Fruit fly (Drosophila melanogaster) whole organism, embryonic: Measurements from ENCODE around the gene qtc.

Experiments used
- ATbp ChIP-seq: fragments of 200-800 bp; sonication (Bioruptor generic); optimal IDR thresholded peaks from 2 replicates; lab custom pipeline; 2017; ENCODE audit warnings: missing biosample characterization, mild to moderate bottlenecking, missing genetic modification characterization, missing genetic modification reagents
- CG10321 ChIP-seq: fragments of 200-800 bp; sonication (Bioruptor generic); IDR thresholded peaks from 2 replicates; pipeline ENCODE4 v1.3.6; 2022; ENCODE audit warnings: missing biosample characterization, missing genetic modification characterization
- CG10543 ChIP-seq: fragments of 200-800 bp; sonication (Bioruptor generic); optimal IDR thresholded peaks from 3 replicates; lab custom pipeline; 2017; ENCODE audit warnings: missing biosample characterization, mild to moderate bottlenecking, missing genetic modification characterization, moderate library complexity
- CG12071 ChIP-seq: fragments of 200-800 bp; sonication (Bioruptor generic); optimal IDR thresholded peaks from 3 replicates; lab custom pipeline; 2018; ENCODE audit warnings: missing biosample characterization, mild to moderate bottlenecking, missing genetic modification characterization
- CG13424 ChIP-seq: fragments of 200-800 bp; sonication (Bioruptor generic); optimal IDR thresholded peaks from 2 replicates; lab custom pipeline; 2019; ENCODE audit warnings: missing biosample characterization, mild to moderate bottlenecking, missing genetic modification characterization, moderate library complexity
- CG14050 ChIP-seq: fragments of 200-800 bp; sonication (Bioruptor generic); IDR thresholded peaks from 3 replicates; pipeline ENCODE4 v1.3.6; 2022; ENCODE audit warnings: missing biosample characterization, missing genetic modification characterization
- CG14667 ChIP-seq: fragments of 200-800 bp; sonication (Bioruptor generic); IDR thresholded peaks from 2 replicates; pipeline ENCODE4 v1.3.6; 2022; ENCODE audit warnings: missing biosample characterization, missing genetic modification characterization
- CG15514 ChIP-seq: fragments of 200-800 bp; sonication (Bioruptor generic); optimal IDR thresholded peaks from 3 replicates; lab custom pipeline; 2017; ENCODE audit warnings: missing biosample characterization, missing genetic modification characterization, mild to moderate bottlenecking, moderate library complexity, missing genetic modification reagents
- CG15601 ChIP-seq: fragments of 200-800 bp; sonication (Bioruptor generic); optimal IDR thresholded peaks from 3 replicates; lab custom pipeline; 2019; ENCODE audit warnings: missing biosample characterization, mild to moderate bottlenecking, missing genetic modification characterization, moderate library complexity
- CG16779 ChIP-seq: fragments of 200-800 bp; sonication (Bioruptor generic); IDR thresholded peaks from 2 replicates; pipeline ENCODE4 v1.3.6; 2022; ENCODE audit warnings: missing biosample characterization, missing genetic modification characterization
- CG16815 ChIP-seq: fragments of 200-800 bp; sonication (Bioruptor generic); optimal IDR thresholded peaks from 3 replicates; lab custom pipeline; 2017; ENCODE audit warnings: missing biosample characterization, mild to moderate bottlenecking, missing genetic modification characterization
- CG17361 ChIP-seq: fragments of 200-800 bp; sonication (Bioruptor generic); IDR thresholded peaks from 3 replicates; pipeline ENCODE4 v1.3.6; 2022; ENCODE audit warnings: missing biosample characterization, missing genetic modification characterization
- CG17385 ChIP-seq: fragments of 200-800 bp; sonication (Bioruptor generic); optimal IDR thresholded peaks from 3 replicates; lab custom pipeline; 2018; ENCODE audit warnings: missing biosample characterization, mild to moderate bottlenecking, missing genetic modification characterization
- CG2875 ChIP-seq: fragments of 200-800 bp; sonication (Bioruptor generic); optimal IDR thresholded peaks from 2 replicates; lab custom pipeline; 2017; ENCODE audit warnings: missing biosample characterization, mild to moderate bottlenecking, missing genetic modification characterization, missing genetic modification reagents
- CG32772 ChIP-seq: fragments of 200-800 bp; sonication (Bioruptor generic); IDR thresholded peaks from 2 replicates; pipeline ENCODE4 v1.3.6; 2022; ENCODE audit warnings: missing biosample characterization, missing genetic modification characterization
- CG34224 ChIP-seq: fragments of 200-800 bp; sonication (Bioruptor generic); IDR thresholded peaks from 3 replicates; pipeline ENCODE4 v1.3.6; 2022; ENCODE audit warnings: missing biosample characterization, missing genetic modification characterization; ENCODE audit not compliant: partially characterized antibody
- CG4820 ChIP-seq: fragments of 200-800 bp; sonication (Bioruptor generic); optimal IDR thresholded peaks from 3 replicates; lab custom pipeline; 2016; ENCODE audit warnings: missing biosample characterization, missing genetic modification characterization
- CG5180 ChIP-seq: fragments of 200-800 bp; sonication (Bioruptor generic); optimal IDR thresholded peaks from 3 replicates; lab custom pipeline; 2017; ENCODE audit warnings: missing biosample characterization, missing genetic modification characterization, mild to moderate bottlenecking, moderate library complexity, missing genetic modification reagents
- CG6175 ChIP-seq: fragments of 200-800 bp; sonication (Bioruptor generic); IDR thresholded peaks from 3 replicates; pipeline ENCODE4 v1.3.6; 2022; ENCODE audit warnings: missing biosample characterization, missing genetic modification characterization
- CG7271 ChIP-seq: fragments of 200-800 bp; sonication (Bioruptor generic); optimal IDR thresholded peaks from 2 replicates; lab custom pipeline; 2018; ENCODE audit warnings: missing biosample characterization, mild to moderate bottlenecking, missing genetic modification characterization, moderate library complexity
- CG7372 ChIP-seq: fragments of 200-800 bp; sonication (Bioruptor generic); IDR thresholded peaks from 2 replicates; pipeline ENCODE4 v1.3.6; 2022; ENCODE audit warnings: missing biosample characterization, missing genetic modification characterization
- CG7786 ChIP-seq: fragments of 200-800 bp; sonication (Bioruptor generic); optimal IDR thresholded peaks from 2 replicates; lab custom pipeline; 2016; ENCODE audit warnings: missing biosample characterization, missing genetic modification characterization
- CG8290 ChIP-seq, 3 experiments: fragments of 200-800 bp; sonication (Bioruptor generic); optimal IDR thresholded peaks; 2 replicates each; lab custom pipeline; 2016 to 2019; ENCODE audit warnings: missing biosample characterization in 3 of 3, missing genetic modification characterization in 3 of 3, mild to moderate bottlenecking in 2 of 3, moderate library complexity in 1 of 3
- CG9437 ChIP-seq: fragments of 200-800 bp; sonication (Bioruptor generic); optimal IDR thresholded peaks from 2 replicates; lab custom pipeline; 2018; ENCODE audit warnings: missing biosample characterization, mild to moderate bottlenecking, missing genetic modification characterization
- CG9932 ChIP-seq: fragments of 200-800 bp; sonication (Bioruptor generic); IDR thresholded peaks from 2 replicates; pipeline ENCODE4 v1.3.6; 2022; ENCODE audit warnings: missing biosample characterization, missing genetic modification characterization
- D19A ChIP-seq: fragments of 200-800 bp; optimal IDR thresholded peaks from 3 replicates; lab custom pipeline; 2019; ENCODE audit warnings: missing biosample characterization, mild to moderate bottlenecking, missing genetic modification characterization, moderate library complexity
- Elba2 ChIP-seq: fragments of 200-800 bp; sonication (Bioruptor generic); optimal IDR thresholded peaks from 3 replicates; lab custom pipeline; 2016; ENCODE audit warnings: missing biosample characterization, missing genetic modification characterization
- Ets65A ChIP-seq: fragments of 200-800 bp; sonication (Bioruptor generic); peaks from one replicate; lab custom pipeline; 2016; ENCODE audit warnings: missing biosample characterization, missing genetic modification characterization
- Fer3 ChIP-seq: fragments of 200-800 bp; sonication (Bioruptor generic); optimal IDR thresholded peaks from 2 replicates; lab custom pipeline; 2018; ENCODE audit warnings: missing biosample characterization, mild to moderate bottlenecking, missing genetic modification characterization, moderate library complexity
- Hr3 ChIP-seq: fragments of 200-800 bp; sonication (Bioruptor generic); optimal IDR thresholded peaks from 3 replicates; lab custom pipeline; 2016; ENCODE audit warnings: missing biosample characterization, missing genetic modification characterization
- Meics ChIP-seq: fragments of 200-800 bp; sonication (Bioruptor generic); optimal IDR thresholded peaks from 2 replicates; lab custom pipeline; 2017; ENCODE audit warnings: missing biosample characterization, mild to moderate bottlenecking, missing genetic modification characterization
- Myb ChIP-seq: fragments of 200-800 bp; sonication (Bioruptor generic); optimal IDR thresholded peaks from 2 replicates; lab custom pipeline; 2016; ENCODE audit warnings: missing biosample characterization, missing genetic modification characterization
- Side ChIP-seq: fragments of 200-800 bp; sonication (Bioruptor generic); optimal IDR thresholded peaks from 2 replicates; lab custom pipeline; 2016; ENCODE audit warnings: missing biosample characterization, missing genetic modification characterization
- Vsx1 ChIP-seq: fragments of 200-800 bp; sonication (Bioruptor generic); optimal IDR thresholded peaks from 2 replicates; lab custom pipeline; 2017; ENCODE audit warnings: missing biosample characterization, mild to moderate bottlenecking, missing genetic modification characterization, missing genetic modification reagents
- bbx ChIP-seq: fragments of 200-800 bp; sonication (Bioruptor generic); IDR thresholded peaks from 2 replicates; pipeline ENCODE4 v1.3.6; 2022; ENCODE audit warnings: missing biosample characterization, missing genetic modification characterization; ENCODE audit not compliant: partially characterized antibody
- disco-r ChIP-seq: fragments of 200-800 bp; sonication (Bioruptor generic); optimal IDR thresholded peaks from 2 replicates; lab custom pipeline; 2016; ENCODE audit warnings: missing biosample characterization, missing genetic modification characterization
- ems ChIP-seq: fragments of 200-800 bp; sonication (Bioruptor generic); optimal IDR thresholded peaks from 3 replicates; lab custom pipeline; 2016; ENCODE audit warnings: missing biosample characterization, missing genetic modification characterization
- fd3F ChIP-seq: fragments of 200-800 bp; sonication (Bioruptor generic); optimal IDR thresholded peaks from 2 replicates; lab custom pipeline; 2018; ENCODE audit warnings: missing biosample characterization, mild to moderate bottlenecking, missing genetic modification characterization, moderate library complexity
- gcm ChIP-seq: fragments of 200-800 bp; sonication (Bioruptor generic); optimal IDR thresholded peaks from 2 replicates; lab custom pipeline; 2019; ENCODE audit warnings: missing biosample characterization, mild to moderate bottlenecking, missing genetic modification characterization, moderate library complexity
- gsb-n ChIP-seq: fragments of 200-800 bp; sonication (Bioruptor generic); optimal IDR thresholded peaks from 3 replicates; lab custom pipeline; 2018; ENCODE audit warnings: missing biosample characterization, mild to moderate bottlenecking, missing genetic modification characterization
- hbn ChIP-seq: fragments of 200-800 bp; sonication (Bioruptor generic); IDR thresholded peaks from 2 replicates; pipeline ENCODE4 v1.3.6; 2022; ENCODE audit warnings: missing biosample characterization, missing genetic modification characterization; ENCODE audit not compliant: partially characterized antibody
- lilli ChIP-seq: fragments of 200-800 bp; sonication (Bioruptor generic); optimal IDR thresholded peaks from 3 replicates; lab custom pipeline; 2016; ENCODE audit warnings: missing biosample characterization, missing genetic modification characterization
- lov ChIP-seq, 2 experiments: fragments of 200-800 bp in 1 of 2; fragments of >200 bp in 1 of 2; sonication (Bioruptor generic) in 1 of 2; IDR thresholded peaks in 1 of 2; optimal IDR thresholded peaks in 1 of 2; 2 replicates in 1 of 2; 3 replicates in 1 of 2; pipeline versions ENCODE4 v1.3.6 to Lab custom; 2017 to 2022; ENCODE audit warnings: missing biosample characterization in 1 of 2, missing genetic modification characterization in 1 of 2
- sens ChIP-seq: fragments of 200-800 bp; sonication (Bioruptor generic); peaks from one replicate; lab custom pipeline; 2016; ENCODE audit warnings: missing biosample characterization, missing genetic modification characterization
- sens-2 ChIP-seq: fragments of 200-800 bp; sonication (Bioruptor generic); IDR thresholded peaks from 2 replicates; pipeline ENCODE4 v1.3.6; 2022; ENCODE audit warnings: missing biosample characterization, missing genetic modification characterization
- twi ChIP-seq: fragments of 200-800 bp; optimal IDR thresholded peaks from 2 replicates; lab custom pipeline; 2019; ENCODE audit warnings: missing biosample characterization, mild to moderate bottlenecking, missing genetic modification characterization, moderate library complexity
- tx ChIP-seq: fragments of 200-800 bp; sonication (Bioruptor generic); optimal IDR thresholded peaks from 2 replicates; lab custom pipeline; 2016; ENCODE audit warnings: missing biosample characterization, missing genetic modification characterization

Gene qtc

dm6 chr2L:5044892-5045619 is 15.6 kb upstream of the qtc start (continued):
- peak; percentile 18 for TF ChIP-seq Myb (GFP tag; lab: Kevin White, UChicago)
- 0 out of 2 replicates have a peak, but pooled peaks have one; percentile 35 for TF ChIP-seq CG10321 (GFP tag; lab: Robert Waterston, UW)
- peak; percentile 1 for TF ChIP-seq CG16815 (GFP tag; lab: Kevin White, UChicago)
- TF ChIP-seq D19A (tag; lab: Kevin White, UChicago), result peak; percentile 75
- TF ChIP-seq sens (GFP tag; lab: Kevin White, UChicago), result peak; percentile 80
- TF ChIP-seq CG17361, result peak; percentile 86
- no peak for TF ChIP-seq lov (optimal IDR thresholded peaks at IDR 0.05; lab: Kevin White, UChicago)
- TF ChIP-seq lov (GFP tag; IDR thresholded peaks at IDR 0.05; lab: Robert Waterston, UW), result no peak
- peak; percentile 26 for TF ChIP-seq CG7786 (GFP tag; lab: Kevin White, UChicago)
- TF ChIP-seq CG8290 (GFP tag; optimal IDR thresholded peaks at IDR 0.05; lab: Kevin White, UChicago), result no peak
- peak in 1 of 2 experiments; percentile 64 for TF ChIP-seq CG8290 (tag; optimal IDR thresholded peaks at IDR 0.05; lab: Kevin White, UChicago)
- no peak for TF ChIP-seq CG7372 (GFP tag; lab: Robert Waterston, UW)
- peak; percentile 52 for TF ChIP-seq ems
- TF ChIP-seq CG15514, result peak; percentile 26
- no peak for TF ChIP-seq CG12071 (GFP tag; lab: Kevin White, UChicago)
- peak; percentile 41 for TF ChIP-seq Hr3 (GFP tag; lab: Kevin White, UChicago)
- TF ChIP-seq bbx (GFP tag; lab: Robert Waterston, UW), result peak; percentile 46
- no peak for TF ChIP-seq tx (GFP tag; lab: Kevin White, UChicago)
- no peak for TF ChIP-seq CG6175 (GFP tag; lab: Robert Waterston, UW)
- peak; percentile 68 for TF ChIP-seq Meics (GFP tag; lab: Kevin White, UChicago)
- peak; percentile 30 for TF ChIP-seq Vsx1 (GFP tag; lab: Kevin White, UChicago)
- peak; percentile 57 for TF ChIP-seq lilli
- peak; percentile 31; the same call in 1 of the 2 replicates for TF ChIP-seq CG14667
- TF ChIP-seq CG32772 (GFP tag; lab: Robert Waterston, UW), result peak; percentile 34; the same call in 1 of the 2 replicates
- TF ChIP-seq sens-2 (GFP tag; lab: Robert Waterston, UW), result peak; percentile 56
- no peak for TF ChIP-seq Elba2
- peak; percentile 7 for TF ChIP-seq Side (GFP tag; lab: Kevin White, UChicago)

DNA sequence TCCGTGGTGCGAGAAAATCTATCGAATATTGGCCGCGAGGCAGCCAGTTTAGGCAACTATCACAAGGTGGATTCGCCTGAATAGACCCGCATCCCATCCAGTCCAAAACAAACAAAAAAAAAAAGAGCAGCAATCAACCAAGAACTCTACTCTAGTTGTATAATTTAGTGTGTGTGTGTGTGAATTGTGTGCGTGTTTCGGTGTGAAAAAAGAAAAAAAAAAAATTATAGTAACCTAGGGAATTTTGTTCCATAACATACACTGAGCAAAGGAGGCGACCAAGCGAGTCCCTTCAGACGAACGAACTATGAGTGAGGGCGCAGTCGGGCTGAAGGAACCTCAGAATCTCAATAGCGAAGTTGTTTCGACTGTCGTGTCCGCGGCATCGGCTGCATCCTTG is 14.4 kb upstream of the qtc start:
- TF ChIP-seq CG2875 (GFP tag; lab: Kevin White, UChicago) (no peak), gcm (peak; percentile 11), Fer3 (tag; lab: Kevin White, UChicago) (no peak), CG4820 (no peak), CG9932 (GFP tag; lab: Robert Waterston, UW) (no peak), Ets65A (GFP tag; lab: Kevin White, UChicago) (peak; percentile 93), fd3F (GFP tag; lab: Kevin White, UChicago) (no peak), CG15514 (no peak), CG7271 (tag; lab: Kevin White, UChicago) (no peak)

DNA sequence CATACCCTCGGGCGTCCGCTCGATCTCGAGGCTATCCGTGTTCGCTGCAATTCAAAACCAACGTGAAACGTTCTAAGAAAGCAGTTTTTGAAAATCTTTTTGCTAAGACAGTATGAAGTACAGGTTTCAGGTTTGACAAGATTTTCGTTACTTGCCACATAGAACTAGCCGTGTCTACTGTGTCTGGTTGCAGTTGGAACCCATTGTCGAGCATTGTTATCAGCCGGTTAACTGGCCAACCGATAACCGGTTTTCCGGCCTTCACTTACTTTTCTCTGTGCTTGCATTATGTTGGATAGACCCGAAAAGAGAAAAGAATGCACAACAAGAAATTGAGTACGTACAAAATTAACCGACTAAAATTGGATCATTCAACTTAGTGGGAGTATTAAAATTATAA is 10.6 kb upstream of the qtc start:
- no peak for TF ChIP-seq gsb-n (tag; lab: Kevin White, UChicago)
- TF ChIP-seq CG16779, result no peak
- TF ChIP-seq CG17385 (GFP tag; lab: Kevin White, UChicago), result no peak
- no peak for TF ChIP-seq CG10543
- TF ChIP-seq disco-r (GFP tag; lab: Kevin White, UChicago), result no peak
- no peak for TF ChIP-seq CG13424 (tag; lab: Kevin White, UChicago)
- no peak for TF ChIP-seq tx (GFP tag; lab: Kevin White, UChicago)
- peak; percentile 93 for TF ChIP-seq CG5180
- no peak for TF ChIP-seq CG12071 (GFP tag; lab: Kevin White, UChicago)
- TF ChIP-seq CG9437, result no peak
- no peak for TF ChIP-seq CG14050 (GFP tag; lab: Robert Waterston, UW)
- TF ChIP-seq hbn (GFP tag; lab: Robert Waterston, UW), result no peak
- peak; percentile 29 for TF ChIP-seq CG15601 (tag; lab: Kevin White, UChicago)
- no peak for TF ChIP-seq Myb (GFP tag; lab: Kevin White, UChicago)
- TF ChIP-seq ATbp, result no peak
- TF ChIP-seq twi (tag; lab: Kevin White, UChicago), result no peak
- no peak for TF ChIP-seq CG34224 (GFP tag; lab: Robert Waterston, UW)
- TF ChIP-seq sens (GFP tag; lab: Kevin White, UChicago), result no peak
